Worm (Caenorhabditis elegans) whole organism, L4 larva: ENCODE data around the gene srm-4.

Source experiments
- D1046.2 ChIP-seq: fragments of 200-800 bp; sonication (Bioruptor generic); IDR thresholded peaks from 2 replicates; pipeline ENCODE4 v1.3.6; 2022; ENCODE audit warnings: missing genetic modification characterization, missing compliant biosample characterization
- F10B5.3 ChIP-seq: sonication (generic microtip); optimal IDR thresholded peaks from 2 replicates; lab custom pipeline; 2016; ENCODE audit warnings: mild to moderate bottlenecking, missing genetic modification characterization, missing compliant biosample characterization
- T26A8.4 ChIP-seq: fragments of 200-800 bp; sonication (Bioruptor generic); IDR thresholded peaks from 2 replicates; pipeline ENCODE4 v1.3.6; 2022; ENCODE audit warnings: missing genetic modification characterization, missing compliant biosample characterization
- Y5F2A.4 ChIP-seq: fragments of 200-800 bp; sonication (Bioruptor generic); optimal IDR thresholded peaks from 2 replicates; lab custom pipeline; 2018; ENCODE audit warnings: mild to moderate bottlenecking, missing genetic modification characterization, missing compliant biosample characterization
- Y75B8A.6 ChIP-seq: fragments of 200-800 bp; sonication (Bioruptor generic); IDR thresholded peaks from 2 replicates; pipeline ENCODE4 v1.3.6; 2022; ENCODE audit warnings: missing genetic modification reagents, missing genetic modification characterization, missing compliant biosample characterization
- ZK337.2 ChIP-seq: fragments of 200-800 bp; sonication (Bioruptor generic); IDR thresholded peaks from 2 replicates; pipeline ENCODE4 v1.3.6; 2022; ENCODE audit warnings: missing genetic modification reagents, missing genetic modification characterization, missing compliant biosample characterization
- aha-1 ChIP-seq: fragments of 150-350 bp; peaks from one replicate; lab custom pipeline; 2014; ENCODE audit warnings: missing biosample characterization, missing genetic modification characterization
- ceh-20 ChIP-seq: fragments of 200-800 bp; sonication (Bioruptor generic); IDR thresholded peaks from 2 replicates; pipeline ENCODE4 v1.3.6; 2022; ENCODE audit warnings: missing genetic modification reagents, missing genetic modification characterization, missing compliant biosample characterization
- ceh-62 ChIP-seq: sonication (generic microtip); optimal IDR thresholded peaks from 2 replicates; lab custom pipeline; 2017; ENCODE audit warnings: missing biosample characterization, missing genetic modification characterization
- ces-1 ChIP-seq: fragments of 150-350 bp; sonication (generic microtip); optimal IDR thresholded peaks from 4 replicates; lab custom pipeline; 2014; ENCODE audit warnings: missing biosample characterization, missing genetic modification reagents, missing genetic modification characterization
- cey-2 ChIP-seq: sonication (generic microtip); optimal IDR thresholded peaks from 3 replicates; lab custom pipeline; 2017; ENCODE audit warnings: missing genetic modification characterization, mild to moderate bottlenecking, missing compliant biosample characterization, antibody characterized with exemption, borderline replicate concordance; ENCODE audit not compliant: insufficient read depth
- daf-19 ChIP-seq: fragments of 200-800 bp; sonication (Bioruptor generic); conservative IDR thresholded peaks from 2 replicates; pipeline ENCODE4 v1.3.6; 2022; ENCODE audit warnings: missing genetic modification characterization, missing compliant biosample characterization
- daf-8 ChIP-seq: fragments of 200-800 bp; sonication (Bioruptor generic); IDR thresholded peaks from 2 replicates; pipeline ENCODE4 v1.3.6; 2022; ENCODE audit warnings: missing genetic modification characterization, missing compliant biosample characterization
- dmd-6 ChIP-seq: fragments of 200-800 bp; sonication (Bioruptor generic); IDR thresholded peaks from 2 replicates; pipeline ENCODE4 v1.3.6; 2022; ENCODE audit warnings: missing genetic modification reagents, missing genetic modification characterization, missing compliant biosample characterization
- duxl-1 ChIP-seq: sonication (generic microtip); optimal IDR thresholded peaks from 2 replicates; lab custom pipeline; 2016; ENCODE audit warnings: mild to moderate bottlenecking, missing genetic modification characterization, moderate library complexity, missing compliant biosample characterization; ENCODE audit not compliant: poor library complexity
- dve-1 ChIP-seq: sonication (generic microtip); optimal IDR thresholded peaks from 2 replicates; lab custom pipeline; 2017; ENCODE audit warnings: antibody characterized with exemption, mild to moderate bottlenecking, missing genetic modification characterization, missing compliant biosample characterization; ENCODE audit not compliant: insufficient read depth
- egl-27 ChIP-seq: sonication (generic microtip); optimal IDR thresholded peaks from 3 replicates; lab custom pipeline; 2017; ENCODE audit warnings: missing biosample characterization, missing genetic modification reagents, missing genetic modification characterization
- egl-43 ChIP-seq: fragments of 200-800 bp; sonication (Bioruptor generic); IDR thresholded peaks from 2 replicates; pipeline ENCODE4 v1.3.6; 2022; ENCODE audit warnings: missing genetic modification reagents, missing genetic modification characterization, missing compliant biosample characterization
- hif-1 ChIP-seq, 2 experiments: sonication (generic microtip); optimal IDR thresholded peaks; 2 replicates each; lab custom pipeline; 2016 to 2017; ENCODE audit warnings: missing compliant biosample characterization in 2 of 2, missing genetic modification characterization in 2 of 2, missing genetic modification reagents in 2 of 2, missing genotype in 2 of 2, mild to moderate bottlenecking in 1 of 2
- hlh-11 ChIP-seq: fragments of 200-800 bp; sonication (Bioruptor generic); optimal IDR thresholded peaks from 2 replicates; lab custom pipeline; 2018; ENCODE audit warnings: mild to moderate bottlenecking, missing genetic modification characterization, missing compliant biosample characterization
- hmg-1.1 ChIP-seq: fragments of 200-800 bp; sonication (Bioruptor generic); IDR thresholded peaks from 2 replicates; pipeline ENCODE4 v1.3.6; 2022; ENCODE audit warnings: missing genetic modification reagents, missing genetic modification characterization, missing compliant biosample characterization
- jun-1 ChIP-seq: fragments of 150-350 bp; optimal IDR thresholded peaks from 2 replicates; lab custom pipeline; 2014; ENCODE audit warnings: missing biosample characterization, missing genetic modification reagents, missing genetic modification characterization
- lin-38 ChIP-seq: fragments of 200-800 bp; sonication (Bioruptor generic); IDR thresholded peaks from 2 replicates; pipeline ENCODE4 v1.3.6; 2022; ENCODE audit warnings: missing genetic modification reagents, missing genetic modification characterization, missing compliant biosample characterization
- lir-3 ChIP-seq: sonication (generic microtip); optimal IDR thresholded peaks from 2 replicates; lab custom pipeline; 2016; ENCODE audit warnings: mild to moderate bottlenecking, missing genetic modification characterization, missing compliant biosample characterization
- lsy-2 ChIP-seq, 2 experiments: fragments of 150-350 bp in 1 of 2; sonication (generic microtip) in 1 of 2; optimal IDR thresholded peaks; 2 replicates each; lab custom pipeline; 2014 to 2017; ENCODE audit warnings: missing biosample characterization in 2 of 2, missing genetic modification characterization in 2 of 2
- madf-9 ChIP-seq: fragments of 200-800 bp; sonication (Bioruptor generic); conservative IDR thresholded peaks from 2 replicates; pipeline ENCODE4 v1.3.6; 2022; ENCODE audit warnings: missing genetic modification reagents, missing genetic modification characterization, missing compliant biosample characterization
- mdt-29 ChIP-seq: fragments of 200-800 bp; sonication (Bioruptor generic); IDR thresholded peaks from 2 replicates; pipeline ENCODE4 v1.3.6; 2022; ENCODE audit warnings: missing genetic modification reagents, missing genetic modification characterization, missing compliant biosample characterization
- mep-1 ChIP-seq: fragments of 150-350 bp; sonication (generic microtip); optimal IDR thresholded peaks from 3 replicates; lab custom pipeline; 2014; ENCODE audit warnings: missing biosample characterization, missing genetic modification characterization
- mes-2 ChIP-seq: sonication (generic microtip); optimal IDR thresholded peaks from 2 replicates; lab custom pipeline; 2016; ENCODE audit warnings: missing genotype, mild to moderate bottlenecking, missing genetic modification characterization, missing compliant biosample characterization; ENCODE audit not compliant: poor library complexity, severe bottlenecking
- mxl-3 ChIP-seq: fragments of 200-800 bp; sonication (Bioruptor generic); optimal IDR thresholded peaks from 2 replicates; lab custom pipeline; 2018; ENCODE audit warnings: mild to moderate bottlenecking, missing genetic modification characterization, missing compliant biosample characterization
- nhr-111 ChIP-seq: fragments of 200-800 bp; sonication (Bioruptor generic); optimal IDR thresholded peaks from 2 replicates; lab custom pipeline; 2018; ENCODE audit warnings: mild to moderate bottlenecking, missing genetic modification characterization, missing compliant biosample characterization
- nhr-25 ChIP-seq: sonication (generic microtip); optimal IDR thresholded peaks from 2 replicates; lab custom pipeline; 2017; ENCODE audit warnings: missing genetic modification characterization, mild to moderate bottlenecking, missing compliant biosample characterization, antibody characterized with exemption, moderate library complexity, borderline replicate concordance; ENCODE audit not compliant: insufficient read depth
- nhr-28 ChIP-seq: fragments of 150-350 bp; optimal IDR thresholded peaks from 2 replicates; lab custom pipeline; 2014; ENCODE audit warnings: missing biosample characterization, missing genetic modification characterization
- nhr-48 ChIP-seq: sonication (generic microtip); optimal IDR thresholded peaks from 2 replicates; lab custom pipeline; 2016; ENCODE audit warnings: mild to moderate bottlenecking, missing genetic modification characterization, missing compliant biosample characterization
- nhr-6 ChIP-seq: fragments of 150-350 bp; optimal IDR thresholded peaks from 2 replicates; lab custom pipeline; 2014; ENCODE audit warnings: missing biosample characterization, missing genetic modification characterization
- nhr-76 ChIP-seq: fragments of 150-350 bp; optimal IDR thresholded peaks from 2 replicates; lab custom pipeline; 2014; ENCODE audit warnings: missing biosample characterization, missing genetic modification characterization
- pha-4 ChIP-seq, 2 experiments: fragments of 150-350 bp in 1 of 2; fragments of 200-800 bp in 1 of 2; sonication (Bioruptor generic) in 1 of 2; IDR thresholded peaks in 1 of 2; optimal IDR thresholded peaks in 1 of 2; 2 replicates each; pipeline versions ENCODE4 v1.3.6 to Lab custom; 2014 to 2022; ENCODE audit warnings: missing genetic modification characterization in 2 of 2, missing genetic modification reagents in 2 of 2, missing biosample characterization in 1 of 2, missing compliant biosample characterization in 1 of 2
- php-3 ChIP-seq: fragments of 200-800 bp; sonication (Bioruptor generic); IDR thresholded peaks from 2 replicates; pipeline ENCODE4 v1.3.6; 2022; ENCODE audit warnings: missing genetic modification reagents, missing genetic modification characterization, missing compliant biosample characterization
- rbr-2 ChIP-seq: sonication (generic microtip); optimal IDR thresholded peaks from 2 replicates; lab custom pipeline; 2016; ENCODE audit warnings: missing genotype, missing genetic modification characterization, missing compliant biosample characterization
- set-16 ChIP-seq: fragments of 200-800 bp; sonication (Bioruptor generic); IDR thresholded peaks from 2 replicates; pipeline ENCODE4 v1.3.6; 2022; ENCODE audit warnings: missing genetic modification reagents, missing genetic modification characterization, missing compliant biosample characterization
- snpc-1.2 ChIP-seq: fragments of 200-800 bp; sonication (Bioruptor generic); IDR thresholded peaks from 2 replicates; pipeline ENCODE4 v1.3.6; 2022; ENCODE audit warnings: missing genetic modification reagents, missing genetic modification characterization, missing compliant biosample characterization
- unc-62 ChIP-seq, 3 experiments: fragments of 150-350 bp in 1 of 3; sonication (generic microtip); optimal IDR thresholded peaks in 2 of 3; peaks in 1 of 3; 1 replicate in 1 of 3; 2 replicates in 2 of 3; lab custom pipeline; 2014 to 2017; ENCODE audit warnings: missing biosample characterization in 3 of 3, missing genetic modification characterization in 3 of 3, missing genetic modification reagents in 3 of 3, missing genotype in 1 of 3
- zfp-2 ChIP-seq: sonication (generic microtip); optimal IDR thresholded peaks from 2 replicates; lab custom pipeline; 2016; ENCODE audit warnings: mild to moderate bottlenecking, missing genetic modification characterization, missing compliant biosample characterization
- zfp-3 ChIP-seq: fragments of 200-800 bp; sonication (Bioruptor generic); conservative IDR thresholded peaks from 2 replicates; pipeline ENCODE4 v1.3.6; 2022; ENCODE audit warnings: missing genetic modification reagents, missing genetic modification characterization, missing compliant biosample characterization
- zip-11 ChIP-seq: fragments of 200-800 bp; sonication (Bioruptor generic); IDR thresholded peaks from 2 replicates; pipeline ENCODE4 v1.3.6; 2022; ENCODE audit warnings: missing genetic modification characterization, missing compliant biosample characterization

Gene srm-4

DNA sequence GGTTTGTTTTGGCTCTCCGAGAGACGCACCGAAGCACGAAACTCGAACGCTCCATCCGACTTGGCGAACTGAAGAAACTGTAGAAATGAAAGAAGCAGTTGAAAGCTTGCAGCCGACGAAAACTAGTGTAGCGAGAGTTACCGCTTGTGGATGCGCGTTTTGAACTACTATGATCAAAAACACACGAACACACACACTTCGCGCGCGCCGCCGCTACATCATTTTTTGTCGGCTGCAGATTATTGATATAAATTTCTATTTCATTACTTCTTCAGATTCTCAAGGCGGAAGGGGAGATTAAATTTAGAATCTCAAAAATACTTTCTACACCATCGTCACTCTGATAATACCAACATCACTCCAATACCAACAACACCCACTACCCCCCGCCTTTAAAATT is 28.8 kb downstream of the srm-4 start:
- TF ChIP-seq mep-1 (no peak), egl-43 (0 out of 2 replicates have a peak, but pooled peaks have one; percentile 12)

- TF ChIP-seq egl-27 (no peak), nhr-6 (tag; lab: Kevin White, UChicago) (peak; percentile 57), dve-1 (tag; lab: Kevin White, UChicago) (peak; percentile 7), T26A8.4 (GFP tag; lab: Robert Waterston, UW) (peak; percentile 25; the same call in 1 of the 2 replicates), daf-19 (GFP tag; lab: Robert Waterston, UW) (peak; percentile 68; the same call in 1 of the 2 replicates), duxl-1 (tag; lab: Kevin White, UChicago) (peak; percentile 9), pha-4 (GFP tag; IDR thresholded peaks at IDR 0.05; lab: Robert Waterston, UW) (peak; percentile 44; the same call in 1 of the 2 replicates), pha-4 (tag; optimal IDR thresholded peaks at IDR 0.05; lab: Kevin White, UChicago) (no peak), F10B5.3 (no peak), egl-43 (no peak), nhr-48 (tag; lab: Kevin White, UChicago) (peak; percentile 38), hmg-1.1 (GFP tag; lab: Robert Waterston, UW) (peak; percentile 62), unc-62 (GFP tag; optimal IDR thresholded peaks at IDR 0.05 in 1 of 2; lab: Kevin White, UChicago) (peak in 1 of 2 experiments; percentile 44), unc-62 (tag; optimal IDR thresholded peaks at IDR 0.05; lab: Kevin White, UChicago) (no peak), ceh-20 (GFP tag; lab: Robert Waterston, UW) (0 out of 2 replicates have a peak, but pooled peaks have one; percentile 30), mxl-3 (GFP tag; lab: Kevin White, UChicago) (peak; percentile 52), madf-9 (no peak), zfp-3 (GFP tag; lab: Robert Waterston, UW) (0 out of 2 replicates have a peak, but pooled peaks have one; percentile 8), mes-2 (tag; lab: Kevin White, UChicago) (peak; percentile 38), D1046.2 (GFP tag; lab: Robert Waterston, UW) (no peak), zip-11 (GFP tag; lab: Robert Waterston, UW) (no peak), nhr-28 (tag; lab: Kevin White, UChicago) (peak; percentile 26), jun-1 (tag; lab: Kevin White, UChicago) (no peak), hlh-11 (peak; percentile 58), rbr-2 (peak; percentile 26), cey-2 (tag; lab: Kevin White, UChicago) (no peak), ceh-62 (tag; lab: Kevin White, UChicago) (no peak), Y5F2A.4 (no peak), aha-1 (peak; percentile 98), lir-3 (tag; lab: Kevin White, UChicago) (no peak), ZK337.2 (GFP tag; lab: Robert Waterston, UW) (no peak), nhr-111 (GFP tag; lab: Kevin White, UChicago) (peak; percentile 22), snpc-1.2 (GFP tag; lab: Robert Waterston, UW) (no peak), nhr-76 (tag; lab: Kevin White, UChicago) (no peak), php-3 (no peak), mep-1 (peak; percentile 52), zfp-2 (tag; lab: Kevin White, UChicago) (no peak), Y75B8A.6 (GFP tag; lab: Robert Waterston, UW) (no peak), ces-1 (GFP tag; lab: Kevin White, UChicago) (no peak), dmd-6 (peak; percentile 23), mdt-29 (no peak), nhr-25 (peak; percentile 96), hif-1 (tag; optimal IDR thresholded peaks at IDR 0.05; lab: Kevin White, UChicago) (no peak), set-16 (GFP tag; lab: Robert Waterston, UW) (peak; percentile 38; the same call in 1 of the 2 replicates), daf-8 (GFP tag; lab: Robert Waterston, UW) (no peak), lsy-2 (tag; optimal IDR thresholded peaks at IDR 0.05; lab: Kevin White, UChicago) (peak; percentile 51 to 88), lin-38 (GFP tag; lab: Robert Waterston, UW) (peak; percentile 30)
Observed at ce11 chrV:14364586-14365248, 31.5 kb downstream of the srm-4 start.
